Worm (Caenorhabditis elegans) whole organism, late embryonic: ENCODE measurements around the gene vrp-1.
A peak's percentile ranks its signal among the peaks of the same experiment; 100 is the strongest.

Experiments used
- C08G9.2 ChIP-seq: sonication (generic microtip); optimal IDR thresholded peaks from 2 replicates; lab custom pipeline; 2016; ENCODE audit warnings: mild to moderate bottlenecking, missing genetic modification characterization, moderate library complexity, missing compliant biosample characterization
- F13H6.1 ChIP-seq: sonication (generic microtip); optimal IDR thresholded peaks from 2 replicates; lab custom pipeline; 2016; ENCODE audit warnings: missing genetic modification characterization, missing compliant biosample characterization
- K02D7.2 ChIP-seq: sonication (generic microtip); optimal IDR thresholded peaks from 2 replicates; lab custom pipeline; 2017; ENCODE audit warnings: mild to moderate bottlenecking, missing genetic modification characterization, missing compliant biosample characterization
- T23F11.4 ChIP-seq: fragments of 200-800 bp; sonication (Bioruptor generic); optimal IDR thresholded peaks from 2 replicates; lab custom pipeline; 2018; ENCODE audit warnings: mild to moderate bottlenecking, missing genetic modification characterization, missing compliant biosample characterization
- ceh-14 ChIP-seq: sonication (generic microtip); optimal IDR thresholded peaks from 2 replicates; lab custom pipeline; 2016; ENCODE audit warnings: missing genotype, missing genetic modification characterization, missing compliant biosample characterization
- ceh-18 ChIP-seq: sonication (generic microtip); optimal IDR thresholded peaks from 2 replicates; lab custom pipeline; 2016; ENCODE audit warnings: missing genetic modification characterization, missing compliant biosample characterization
- ceh-19 ChIP-seq: fragments of 200-800 bp; sonication (Bioruptor generic); optimal IDR thresholded peaks from 2 replicates; lab custom pipeline; 2018; ENCODE audit warnings: mild to moderate bottlenecking, missing genetic modification characterization, missing compliant biosample characterization
- ceh-30 ChIP-seq: fragments of 150-350 bp; optimal IDR thresholded peaks from 2 replicates; lab custom pipeline; 2014; ENCODE audit warnings: missing biosample characterization, missing genetic modification characterization
- ceh-31 ChIP-seq: sonication (generic microtip); optimal IDR thresholded peaks from 2 replicates; lab custom pipeline; 2016; ENCODE audit warnings: missing genetic modification characterization, missing compliant biosample characterization
- ceh-34 ChIP-seq: sonication (generic microtip); optimal IDR thresholded peaks from 2 replicates; lab custom pipeline; 2016; ENCODE audit warnings: mild to moderate bottlenecking, missing genetic modification characterization, missing compliant biosample characterization
- ceh-45 ChIP-seq: fragments of 200-800 bp; sonication (Bioruptor generic); IDR thresholded peaks from 2 replicates; pipeline ENCODE4 v1.3.6; 2022; ENCODE audit warnings: missing genetic modification reagents, missing genetic modification characterization, missing compliant biosample characterization
- ceh-48 ChIP-seq: sonication (generic microtip); optimal IDR thresholded peaks from 2 replicates; lab custom pipeline; 2016; ENCODE audit warnings: missing genetic modification characterization, inconsistent platforms, missing compliant biosample characterization
- ceh-6 ChIP-seq: fragments of 200-800 bp; sonication (Bioruptor generic); optimal IDR thresholded peaks from 2 replicates; lab custom pipeline; 2018; ENCODE audit warnings: mild to moderate bottlenecking, missing genetic modification characterization, missing compliant biosample characterization
- ceh-9 ChIP-seq: sonication (generic microtip); optimal IDR thresholded peaks from 2 replicates; lab custom pipeline; 2016; ENCODE audit warnings: mild to moderate bottlenecking, missing genetic modification characterization, inconsistent platforms, missing compliant biosample characterization
- che-1 ChIP-seq: sonication (generic microtip); optimal IDR thresholded peaks from 2 replicates; lab custom pipeline; 2016; ENCODE audit warnings: mild to moderate bottlenecking, missing genetic modification characterization, missing compliant biosample characterization
- dve-1 ChIP-seq: sonication (generic microtip); optimal IDR thresholded peaks from 2 replicates; lab custom pipeline; 2017; ENCODE audit warnings: antibody characterized with exemption, mild to moderate bottlenecking, missing genetic modification characterization, missing compliant biosample characterization
- elt-2 ChIP-seq: sonication (generic microtip); optimal IDR thresholded peaks from 2 replicates; lab custom pipeline; 2016; ENCODE audit warnings: missing genetic modification reagents, missing genetic modification characterization, missing compliant biosample characterization
- elt-4 ChIP-seq: sonication (generic microtip); optimal IDR thresholded peaks from 2 replicates; lab custom pipeline; 2016; ENCODE audit warnings: missing genetic modification characterization, missing compliant biosample characterization
- fax-1 ChIP-seq: sonication (generic microtip); optimal IDR thresholded peaks from 2 replicates; lab custom pipeline; 2016; ENCODE audit warnings: missing genotype, missing genetic modification characterization, missing compliant biosample characterization
- gmeb-2 ChIP-seq: sonication (generic microtip); optimal IDR thresholded peaks from 2 replicates; lab custom pipeline; 2016; ENCODE audit warnings: missing genetic modification characterization, inconsistent platforms, missing compliant biosample characterization
- hlh-30 ChIP-seq: sonication (generic microtip); optimal IDR thresholded peaks from 2 replicates; lab custom pipeline; 2017; ENCODE audit warnings: antibody characterized with exemption, missing genetic modification characterization, missing compliant biosample characterization; ENCODE audit not compliant: insufficient read depth
- hlh-6 ChIP-seq: sonication (generic microtip); optimal IDR thresholded peaks from 2 replicates; lab custom pipeline; 2016; ENCODE audit warnings: missing genotype, missing genetic modification characterization, missing compliant biosample characterization
- hlh-8 ChIP-seq: sonication (generic microtip); optimal IDR thresholded peaks from 2 replicates; lab custom pipeline; 2016; ENCODE audit warnings: missing genotype, missing genetic modification characterization, missing compliant biosample characterization
- lin-11 ChIP-seq: fragments of 200-800 bp; sonication (Bioruptor generic); optimal IDR thresholded peaks from 2 replicates; lab custom pipeline; 2018; ENCODE audit warnings: mild to moderate bottlenecking, missing genetic modification characterization, missing compliant biosample characterization
- madf-2 ChIP-seq: sonication (generic microtip); optimal IDR thresholded peaks from 2 replicates; lab custom pipeline; 2017; ENCODE audit warnings: missing genetic modification characterization, missing compliant biosample characterization
- mec-3 ChIP-seq: sonication (generic microtip); optimal IDR thresholded peaks from 2 replicates; lab custom pipeline; 2016; ENCODE audit warnings: borderline replicate concordance, missing genetic modification characterization, missing compliant biosample characterization
- nfya-1 ChIP-seq: sonication (generic microtip); optimal IDR thresholded peaks from 2 replicates; lab custom pipeline; 2017; ENCODE audit warnings: missing genetic modification characterization, mild to moderate bottlenecking, missing compliant biosample characterization, antibody characterized with exemption, moderate library complexity
- nhr-232 ChIP-seq: sonication (generic microtip); optimal IDR thresholded peaks from 2 replicates; lab custom pipeline; 2016; ENCODE audit warnings: missing genetic modification characterization, missing compliant biosample characterization
- pat-9 ChIP-seq: fragments of 200-800 bp; sonication (Bioruptor generic); optimal IDR thresholded peaks from 2 replicates; lab custom pipeline; 2018; ENCODE audit warnings: mild to moderate bottlenecking, missing genetic modification characterization, moderate library complexity, missing compliant biosample characterization
- pha-2 ChIP-seq: sonication (generic microtip); optimal IDR thresholded peaks from 2 replicates; lab custom pipeline; 2017; ENCODE audit warnings: mild to moderate bottlenecking, missing genetic modification characterization, missing compliant biosample characterization
- pha-4 ChIP-seq: fragments of 150-350 bp; optimal IDR thresholded peaks from 2 replicates; lab custom pipeline; 2018; ENCODE audit warnings: missing biosample characterization, missing genetic modification reagents, missing genetic modification characterization
- pros-1 ChIP-seq: fragments of 150-350 bp; optimal IDR thresholded peaks from 2 replicates; lab custom pipeline; 2014; ENCODE audit warnings: missing biosample characterization, missing genetic modification reagents, missing genetic modification characterization
- ref-2 ChIP-seq: sonication (generic microtip); optimal IDR thresholded peaks from 2 replicates; lab custom pipeline; 2016; ENCODE audit warnings: missing genetic modification characterization, missing compliant biosample characterization
- rnt-1 ChIP-seq: sonication (generic microtip); optimal IDR thresholded peaks from 2 replicates; lab custom pipeline; 2016; ENCODE audit warnings: missing genetic modification characterization, missing compliant biosample characterization
- sox-2 ChIP-seq: fragments of 200-800 bp; sonication (Bioruptor generic); IDR thresholded peaks from 2 replicates; pipeline ENCODE4 v1.3.6; 2022; ENCODE audit warnings: missing genetic modification reagents, missing genetic modification characterization, missing compliant biosample characterization
- sox-4 ChIP-seq: sonication (generic microtip); optimal IDR thresholded peaks from 2 replicates; lab custom pipeline; 2017; ENCODE audit warnings: mild to moderate bottlenecking, missing genetic modification characterization, inconsistent platforms, missing compliant biosample characterization
- syd-9 ChIP-seq: sonication (generic microtip); optimal IDR thresholded peaks from 2 replicates; lab custom pipeline; 2016; ENCODE audit warnings: mild to moderate bottlenecking, missing genetic modification characterization, moderate library complexity, missing compliant biosample characterization
- tbx-2 ChIP-seq: sonication (generic microtip); optimal IDR thresholded peaks from 2 replicates; lab custom pipeline; 2016; ENCODE audit warnings: missing genetic modification characterization, missing compliant biosample characterization
- unc-3 ChIP-seq, 2 experiments: fragments of 200-800 bp in 1 of 2; sonication (Bioruptor generic) in 1 of 2; sonication (generic microtip) in 1 of 2; conservative IDR thresholded peaks in 1 of 2; optimal IDR thresholded peaks in 1 of 2; 2 replicates each; pipeline versions ENCODE4 v1.3.6 to Lab custom; 2016 to 2022; ENCODE audit warnings: missing compliant biosample characterization in 2 of 2, missing genetic modification characterization in 2 of 2, missing genetic modification reagents in 1 of 2
- unc-42 ChIP-seq: sonication (generic microtip); optimal IDR thresholded peaks from 2 replicates; lab custom pipeline; 2016; ENCODE audit warnings: missing genotype, missing genetic modification characterization, missing compliant biosample characterization
- unc-55 ChIP-seq: sonication (generic microtip); optimal IDR thresholded peaks from 2 replicates; lab custom pipeline; 2017; ENCODE audit warnings: missing biosample characterization, missing genetic modification reagents, missing genetic modification characterization
- unc-86 ChIP-seq: sonication (generic microtip); optimal IDR thresholded peaks from 2 replicates; lab custom pipeline; 2016; ENCODE audit warnings: missing genetic modification characterization, missing compliant biosample characterization
- zip-5 ChIP-seq: sonication (generic microtip); optimal IDR thresholded peaks from 2 replicates; lab custom pipeline; 2016; ENCODE audit warnings: missing genetic modification characterization, missing compliant biosample characterization
- ztf-16 ChIP-seq: sonication (generic microtip); optimal IDR thresholded peaks from 2 replicates; lab custom pipeline; 2017; ENCODE audit warnings: missing genetic modification characterization, missing compliant biosample characterization

Gene vrp-1

ce11 chrIV:2982443-2982842, 29.9 kb upstream of the vrp-1 start:
- peak; percentile 23 for TF ChIP-seq ceh-31 (tag; lab: Kevin White, UChicago)
- no peak for TF ChIP-seq mec-3 (tag; lab: Kevin White, UChicago)
- peak; percentile 96 for TF ChIP-seq unc-42

- TF ChIP-seq ceh-31 (tag; lab: Kevin White, UChicago) (no peak), elt-4 (tag; lab: Kevin White, UChicago) (no peak), nhr-232 (tag; lab: Kevin White, UChicago) (no peak), ceh-45 (GFP tag; lab: Robert Waterston, UW) (no peak), ceh-30 (tag; lab: Kevin White, UChicago) (no peak), pha-4 (tag; lab: Kevin White, UChicago) (no peak), F13H6.1 (tag; lab: Kevin White, UChicago) (no peak), zip-5 (tag; lab: Kevin White, UChicago) (no peak), unc-3 (GFP tag; conservative IDR thresholded peaks at IDR 0.05; lab: Robert Waterston, UW) (no peak), unc-3 (tag; optimal IDR thresholded peaks at IDR 0.05; lab: Kevin White, UChicago) (no peak)
Observed at ce11 chrIV:2986720-2987119, 25.7 kb upstream of the vrp-1 start.

- TF ChIP-seq T23F11.4 (no peak), K02D7.2 (tag; lab: Kevin White, UChicago) (no peak), pat-9 (tag; lab: Kevin White, UChicago) (peak; percentile 6), syd-9 (peak; percentile 9), ceh-19 (GFP tag; lab: Kevin White, UChicago) (peak; percentile 55), nfya-1 (tag; lab: Kevin White, UChicago) (peak; percentile 64), hlh-6 (tag; lab: Kevin White, UChicago) (peak; percentile 50), ceh-14 (tag; lab: Kevin White, UChicago) (peak; percentile 12), pros-1 (tag; lab: Kevin White, UChicago) (no peak), ceh-34 (tag; lab: Kevin White, UChicago) (peak; percentile 15), hlh-8 (tag; lab: Kevin White, UChicago) (no peak), ceh-31 (tag; lab: Kevin White, UChicago) (peak; percentile 50), dve-1 (no peak), che-1 (tag; lab: Kevin White, UChicago) (no peak), ref-2 (tag; lab: Kevin White, UChicago) (peak; percentile 13), rnt-1 (tag; lab: Kevin White, UChicago) (no peak), unc-55 (GFP tag; lab: Kevin White, UChicago) (no peak), C08G9.2 (tag; lab: Kevin White, UChicago) (peak; percentile 28), tbx-2 (tag; lab: Kevin White, UChicago) (peak; percentile 28), gmeb-2 (tag; lab: Kevin White, UChicago) (no peak), fax-1 (tag; lab: Kevin White, UChicago) (no peak)
Observed at ce11 chrIV:2990519-2990918, 21.9 kb upstream of the vrp-1 start.

ce11 chrIV:2993278-2993899, 19.0 kb upstream of the vrp-1 start:
- peak; percentile 17 for TF ChIP-seq sox-4 (tag; lab: Kevin White, UChicago)
- TF ChIP-seq ztf-16 (tag; lab: Kevin White, UChicago) = peak; percentile 48
- TF ChIP-seq pha-4 (tag; lab: Kevin White, UChicago) = no peak
- TF ChIP-seq ceh-31 (tag; lab: Kevin White, UChicago) = peak; percentile 47
- peak; percentile 19 for TF ChIP-seq unc-86 (tag; lab: Kevin White, UChicago)
- no peak for TF ChIP-seq madf-2 (tag; lab: Kevin White, UChicago)
- TF ChIP-seq pat-9 (tag; lab: Kevin White, UChicago) = peak; percentile 14
- TF ChIP-seq lin-11 (tag; lab: Kevin White, UChicago) = peak; percentile 7
- TF ChIP-seq ceh-9 = no peak
- TF ChIP-seq ceh-18 (tag; lab: Kevin White, UChicago) = no peak
- peak; percentile 25 for TF ChIP-seq pros-1 (tag; lab: Kevin White, UChicago)
- peak; percentile 7 for TF ChIP-seq ceh-48 (tag; lab: Kevin White, UChicago)
- TF ChIP-seq nfya-1 (tag; lab: Kevin White, UChicago) = peak; percentile 62
- TF ChIP-seq fax-1 (tag; lab: Kevin White, UChicago) = no peak
- peak; percentile 75 for TF ChIP-seq unc-42
- peak; percentile 42 for TF ChIP-seq hlh-30 (tag; lab: Kevin White, UChicago)
- TF ChIP-seq elt-2 (tag; lab: Kevin White, UChicago) = peak; percentile 42
- TF ChIP-seq sox-2 (GFP tag; lab: Robert Waterston, UW) = no peak
- peak; percentile 16 for TF ChIP-seq ceh-19 (GFP tag; lab: Kevin White, UChicago)
- TF ChIP-seq pha-2 (tag; lab: Kevin White, UChicago) = no peak
- TF ChIP-seq ceh-6 = no peak
